Worm (Caenorhabditis elegans) whole organism, early embryonic: Measurements from ENCODE around the gene ZK697.8.

Experiments used
- ama-1 ChIP-seq: fragments of 150-350 bp; optimal IDR thresholded peaks from 2 replicates; lab custom pipeline; 2014
- flt-1 ChIP-seq: fragments of 200-800 bp; sonication (Bioruptor generic); IDR thresholded peaks from 2 replicates; pipeline ENCODE4 v1.3.6; 2022; ENCODE audit warnings: missing genetic modification characterization, missing compliant biosample characterization

ce11 chrV:1755589-1755988 is 6.6 kb upstream of the ZK697.8 start, which contains the start of gene ZK697.14:
- no peak for TF ChIP-seq flt-1 (GFP tag; lab: Robert Waterston, UW)
- no peak for TF ChIP-seq ama-1 (lab: Kevin White, UChicago)
